Worm (Caenorhabditis elegans) whole organism, L3 larva: ENCODE measurements around the gene F54E7.6.
A peak's percentile ranks its signal among the peaks of the same experiment; 100 is the strongest.

Experiments used
- R02D3.7 ChIP-seq: fragments of 150-350 bp; optimal IDR thresholded peaks from 2 replicates; lab custom pipeline; 2014; ENCODE audit warnings: missing biosample characterization, missing genetic modification characterization
- ZK546.5 ChIP-seq: sonication (generic microtip); optimal IDR thresholded peaks from 2 replicates; lab custom pipeline; 2017; ENCODE audit warnings: missing biosample characterization, missing genetic modification characterization
- ama-1 ChIP-seq: fragments of 150-350 bp; optimal IDR thresholded peaks from 2 replicates; lab custom pipeline; 2018
- ceh-16 ChIP-seq: sonication (generic microtip); optimal IDR thresholded peaks from 2 replicates; lab custom pipeline; 2017; ENCODE audit warnings: missing biosample characterization, missing genetic modification characterization
- ceh-28 ChIP-seq: fragments of 150-350 bp; optimal IDR thresholded peaks from 2 replicates; lab custom pipeline; 2014; ENCODE audit warnings: missing biosample characterization, missing genetic modification reagents, missing genetic modification characterization
- ceh-82 ChIP-seq: fragments of 150-350 bp; optimal IDR thresholded peaks from 2 replicates; lab custom pipeline; 2014; ENCODE audit warnings: missing biosample characterization, missing genetic modification characterization
- ceh-9 ChIP-seq: sonication (generic microtip); optimal IDR thresholded peaks from 2 replicates; lab custom pipeline; 2018; ENCODE audit warnings: missing biosample characterization, missing genetic modification characterization
- daf-12 ChIP-seq: fragments of 150-350 bp; optimal IDR thresholded peaks from 2 replicates; lab custom pipeline; 2014; ENCODE audit warnings: missing biosample characterization, missing genetic modification reagents, missing genetic modification characterization
- egl-5 ChIP-seq: fragments of 150-350 bp; optimal IDR thresholded peaks from 2 replicates; lab custom pipeline; 2017; ENCODE audit warnings: missing biosample characterization, missing genetic modification reagents, missing genetic modification characterization, inconsistent platforms
- elt-1 ChIP-seq: fragments of 150-350 bp; optimal IDR thresholded peaks from 2 replicates; lab custom pipeline; 2014; ENCODE audit warnings: missing biosample characterization, missing genetic modification characterization
- elt-2 ChIP-seq: sonication (generic microtip); optimal IDR thresholded peaks from 2 replicates; lab custom pipeline; 2016; ENCODE audit warnings: missing genetic modification reagents, mild to moderate bottlenecking, missing genetic modification characterization, missing compliant biosample characterization
- elt-3 ChIP-seq, 3 experiments: fragments of 150-350 bp in 1 of 3; sonication (generic microtip) in 2 of 3; optimal IDR thresholded peaks; 2 replicates in 2 of 3; 4 replicates in 1 of 3; lab custom pipeline; 2014 to 2017; ENCODE audit warnings: missing biosample characterization in 3 of 3, missing genetic modification characterization in 3 of 3
- fkh-10 ChIP-seq: sonication (generic microtip); optimal IDR thresholded peaks from 2 replicates; lab custom pipeline; 2017; ENCODE audit warnings: missing biosample characterization, missing genetic modification reagents, missing genetic modification characterization
- fkh-2 ChIP-seq: fragments of 150-350 bp; optimal IDR thresholded peaks from 2 replicates; lab custom pipeline; 2014; ENCODE audit warnings: missing biosample characterization, missing genetic modification reagents, missing genetic modification characterization
- lin-15B ChIP-seq: fragments of 150-350 bp; optimal IDR thresholded peaks from 2 replicates; lab custom pipeline; 2014; ENCODE audit warnings: missing biosample characterization, missing genetic modification characterization
- lin-39 ChIP-seq: fragments of 150-350 bp; optimal IDR thresholded peaks from 2 replicates; lab custom pipeline; 2018; ENCODE audit warnings: missing biosample characterization, missing genetic modification reagents, missing genetic modification characterization
- mml-1 ChIP-seq: fragments of 150-350 bp; sonication (generic microtip); optimal IDR thresholded peaks from 3 replicates; lab custom pipeline; 2014; ENCODE audit warnings: missing biosample characterization, missing genetic modification characterization
- nfya-1 ChIP-seq: sonication (generic microtip); optimal IDR thresholded peaks from 2 replicates; lab custom pipeline; 2017; ENCODE audit warnings: missing genetic modification characterization, mild to moderate bottlenecking, missing compliant biosample characterization, antibody characterized with exemption, moderate library complexity; ENCODE audit not compliant: insufficient read depth
- nhr-11 ChIP-seq: fragments of 150-350 bp; optimal IDR thresholded peaks from 2 replicates; lab custom pipeline; 2014; ENCODE audit warnings: missing biosample characterization, missing genetic modification characterization
- nhr-12 ChIP-seq: fragments of 150-350 bp; optimal IDR thresholded peaks from 2 replicates; lab custom pipeline; 2014; ENCODE audit warnings: missing biosample characterization, missing genetic modification characterization
- nhr-237 ChIP-seq: fragments of 150-350 bp; optimal IDR thresholded peaks from 2 replicates; lab custom pipeline; 2014; ENCODE audit warnings: missing biosample characterization, missing genetic modification characterization
- nhr-28 ChIP-seq: fragments of 150-350 bp; optimal IDR thresholded peaks from 2 replicates; lab custom pipeline; 2014; ENCODE audit warnings: missing biosample characterization, missing genetic modification characterization
- nhr-43 ChIP-seq: sonication (generic microtip); optimal IDR thresholded peaks from 2 replicates; lab custom pipeline; 2016; ENCODE audit warnings: mild to moderate bottlenecking, missing genetic modification characterization, missing compliant biosample characterization; ENCODE audit not compliant: poor library complexity, severe bottlenecking
- nhr-67 ChIP-seq: fragments of 150-350 bp; optimal IDR thresholded peaks from 2 replicates; lab custom pipeline; 2014; ENCODE audit warnings: missing biosample characterization, missing genetic modification characterization
- pha-4 ChIP-seq: fragments of 150-350 bp; optimal IDR thresholded peaks from 2 replicates; lab custom pipeline; 2014; ENCODE audit warnings: missing biosample characterization, missing genetic modification reagents, missing genetic modification characterization
- sea-2 ChIP-seq: fragments of 150-350 bp; sonication (generic microtip); optimal IDR thresholded peaks from 4 replicates; lab custom pipeline; 2014; ENCODE audit warnings: missing biosample characterization, missing genetic modification reagents, missing genetic modification characterization
- snpc-4 ChIP-seq: fragments of 150-350 bp; optimal IDR thresholded peaks from 2 replicates; lab custom pipeline; 2014; ENCODE audit warnings: missing biosample characterization, missing genetic modification characterization
- unc-62 ChIP-seq: fragments of 150-350 bp; sonication (generic microtip); optimal IDR thresholded peaks from 4 replicates; lab custom pipeline; 2014; ENCODE audit warnings: missing biosample characterization, missing genetic modification reagents, missing genetic modification characterization
- zag-1 ChIP-seq: fragments of 150-350 bp; optimal IDR thresholded peaks from 2 replicates; lab custom pipeline; 2014; ENCODE audit warnings: missing biosample characterization, missing genetic modification characterization
- ztf-11 ChIP-seq: fragments of 150-350 bp; optimal IDR thresholded peaks from 2 replicates; lab custom pipeline; 2014; ENCODE audit warnings: missing biosample characterization, missing genetic modification characterization

Gene F54E7.6

ce11 chrIII:5637297-5637876 lies 23.5 kb downstream of the F54E7.6 start:
- peak; percentile 12 for TF ChIP-seq elt-2 (tag; lab: Kevin White, UChicago)

- TF ChIP-seq lin-15B (no peak), pha-4 (no peak), unc-62 (GFP tag; lab: Kevin White, UChicago) (no peak)
- TF ChIP-seq, all 47 proteins: peak for 0
Measured at ce11 chrIII:5635179-5635578, 25.7 kb downstream of the F54E7.6 start, which contains the start of gene ckk-1. ckk-1 (plus strand) TSS chrIII:5635479.

DNA sequence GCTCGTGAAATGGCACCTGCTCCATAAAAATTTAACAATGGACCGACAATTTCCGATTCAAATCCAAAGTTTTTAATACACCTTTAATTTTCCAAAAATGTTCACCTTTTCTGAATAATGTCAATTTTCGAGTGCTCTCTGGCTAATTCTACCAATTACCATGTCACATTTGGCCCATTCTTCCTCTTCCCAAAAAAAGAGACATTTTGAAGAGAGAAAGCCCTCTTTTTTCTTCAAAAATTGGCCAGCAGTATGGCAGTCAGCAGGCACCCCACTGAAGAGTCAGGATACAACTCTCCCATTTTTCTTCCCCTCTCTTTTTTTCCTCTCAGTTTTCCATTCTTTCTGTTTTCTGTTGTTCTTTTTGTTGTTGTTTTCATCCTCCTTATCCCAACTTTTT lies 26.4 kb downstream of the F54E7.6 start:
- TF ChIP-seq lin-39 (tag; lab: Kevin White, UChicago) (peak; percentile 17), snpc-4 (tag; lab: Kevin White, UChicago) (no peak), nhr-237 (tag; lab: Kevin White, UChicago) (no peak)
- TF ChIP-seq, all 47 proteins: peak for 1

DNA sequence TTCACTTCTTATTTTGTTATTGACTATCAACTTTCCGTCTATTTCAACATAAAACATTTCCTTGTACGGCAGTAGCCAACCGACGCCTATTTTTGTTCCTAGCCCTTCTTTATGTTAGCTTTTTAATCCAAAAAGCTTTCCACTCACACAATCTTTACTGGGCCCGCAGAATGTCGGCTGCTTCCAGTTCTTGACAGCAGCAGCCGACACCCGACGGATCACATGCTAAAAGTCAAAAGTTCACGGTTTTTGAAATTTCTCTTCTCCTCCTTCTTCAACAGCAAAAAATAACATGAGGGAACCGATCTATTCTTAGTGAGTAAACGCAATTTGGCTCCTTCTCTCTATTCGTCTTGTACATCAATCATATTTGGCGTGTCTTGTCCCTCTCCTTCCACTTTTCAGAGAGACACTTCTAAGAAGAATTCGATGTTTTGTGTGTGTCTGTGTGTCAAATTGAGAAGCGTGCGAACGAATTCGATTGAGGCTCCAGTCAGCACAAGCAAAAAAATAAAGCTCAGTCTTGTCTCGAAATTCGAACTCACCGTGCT lies 28.4 kb downstream of the F54E7.6 start:
- TF ChIP-seq sea-2 (no peak), nfya-1 (tag; lab: Kevin White, UChicago) (peak; percentile 35), lin-39 (tag; lab: Kevin White, UChicago) (peak; percentile 41), fkh-10 (GFP tag; lab: Kevin White, UChicago) (peak; percentile 54), snpc-4 (tag; lab: Kevin White, UChicago) (peak; percentile 94)

DNA sequence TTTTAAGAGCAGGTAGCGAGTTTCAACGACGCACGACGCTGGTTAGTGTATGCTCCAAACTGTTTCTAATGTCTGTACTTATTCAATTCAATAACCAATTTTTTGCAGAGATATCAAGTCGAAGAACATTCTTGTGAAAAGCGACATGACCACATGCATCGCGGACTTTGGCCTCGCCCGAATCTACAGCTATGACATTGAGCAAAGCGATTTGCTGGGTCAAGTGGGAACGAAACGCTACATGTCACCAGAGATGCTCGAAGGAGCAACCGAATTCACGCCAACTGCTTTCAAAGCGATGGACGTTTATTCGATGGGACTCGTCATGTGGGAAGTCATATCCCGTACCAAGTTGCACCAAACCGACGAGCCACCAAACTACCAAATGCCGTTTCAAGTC lies 30.5 kb downstream of the F54E7.6 start:
- no peak for TF ChIP-seq elt-3 (tag; optimal IDR thresholded peaks at IDR 0.05; lab: Kevin White, UChicago)
- TF ChIP-seq lin-39 (tag; lab: Kevin White, UChicago), result peak; percentile 23
- TF ChIP-seq, all 47 proteins: peak for 1

DNA sequence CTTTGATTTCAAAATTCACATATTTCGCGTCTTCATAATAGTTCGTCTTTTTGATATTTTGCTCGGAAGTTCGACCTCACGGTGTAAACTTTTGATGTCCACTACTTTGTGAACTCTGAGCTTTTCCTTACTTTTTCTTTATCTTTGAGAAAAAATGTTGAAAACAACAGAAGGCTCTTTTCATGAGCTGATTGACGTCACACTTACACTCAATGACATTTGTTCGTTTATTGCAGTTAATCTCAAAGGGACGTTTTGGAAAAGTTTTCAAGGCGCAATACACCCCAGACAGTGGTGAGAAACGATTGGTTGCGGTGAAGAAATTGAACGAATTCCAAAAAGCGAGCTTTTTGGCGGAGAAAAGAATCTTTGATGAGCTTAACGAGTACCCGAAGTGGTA lies 31.7 kb downstream of the F54E7.6 start:
- TF ChIP-seq ceh-16 (tag; lab: Kevin White, UChicago), result no peak
- no peak for TF ChIP-seq mml-1 (tag; lab: Kevin White, UChicago)
- no peak for TF ChIP-seq nhr-237 (tag; lab: Kevin White, UChicago)
- no peak for TF ChIP-seq pha-4
- no peak for TF ChIP-seq nhr-67
- TF ChIP-seq ztf-11 (tag; lab: Kevin White, UChicago), result no peak
- TF ChIP-seq zag-1, result no peak
- no peak for TF ChIP-seq nhr-11 (tag; lab: Kevin White, UChicago)
- no peak for TF ChIP-seq elt-2 (tag; lab: Kevin White, UChicago)
- no peak for TF ChIP-seq R02D3.7 (tag; lab: Kevin White, UChicago)
- TF ChIP-seq fkh-10 (GFP tag; lab: Kevin White, UChicago), result no peak
- TF ChIP-seq egl-5 (tag; lab: Kevin White, UChicago), result no peak
- no peak for TF ChIP-seq daf-12 (tag; lab: Kevin White, UChicago)
- no peak for TF ChIP-seq ZK546.5 (tag; lab: Kevin White, UChicago)
- TF ChIP-seq, all 47 proteins: peak for 0

DNA sequence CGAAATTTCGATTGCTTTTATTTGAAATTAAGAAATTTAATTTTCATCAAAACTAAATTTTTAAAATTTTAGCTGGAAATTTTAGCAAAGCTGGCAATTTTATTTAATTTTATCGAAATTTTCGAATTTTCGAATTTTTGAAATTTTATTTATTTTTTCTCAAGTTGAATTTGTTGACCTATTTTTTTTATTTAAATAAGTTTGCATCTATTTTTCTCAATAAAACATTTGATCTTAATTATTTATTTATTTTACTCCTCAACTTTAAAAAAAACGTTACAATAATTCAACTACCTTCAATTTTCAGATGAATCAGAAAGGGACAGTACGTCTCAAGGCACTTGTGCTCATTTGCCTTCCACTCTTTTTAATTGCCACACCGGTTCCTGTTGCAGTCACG lies 36.0 kb downstream of the F54E7.6 start, which contains the start of gene daf-4:
TSS of gene daf-4 (plus strand) at position 301 of the 400 bp plus-strand sequence.
- no peak for TF ChIP-seq ZK546.5 (tag; lab: Kevin White, UChicago)
- no peak for TF ChIP-seq nhr-67
- TF ChIP-seq ceh-9 (tag; lab: Kevin White, UChicago), result no peak
- no peak for TF ChIP-seq ceh-82 (tag; lab: Kevin White, UChicago)

DNA sequence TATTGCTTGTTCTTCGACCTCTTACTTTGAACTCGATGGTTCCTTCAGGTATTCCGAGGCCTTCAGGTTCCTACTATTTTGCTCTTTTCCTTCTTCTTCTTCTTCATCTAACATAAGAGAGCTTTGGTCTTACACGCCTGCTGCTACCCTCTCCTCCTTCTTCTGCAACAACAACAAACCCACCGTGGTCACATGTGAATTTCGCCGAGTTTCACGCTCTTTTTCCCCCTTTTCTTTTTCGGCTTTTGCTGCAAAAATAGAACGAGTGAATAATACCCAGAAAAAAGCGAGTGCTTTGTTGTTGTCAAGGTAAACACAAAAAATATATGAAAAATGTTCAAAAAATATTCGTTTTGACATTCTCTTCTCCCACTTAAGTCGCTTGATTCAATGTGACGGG lies 37.5 kb downstream of the F54E7.6 start:
- TF ChIP-seq nfya-1 (tag; lab: Kevin White, UChicago) (peak; percentile 21), nhr-11 (tag; lab: Kevin White, UChicago) (no peak), fkh-2 (tag; lab: Kevin White, UChicago) (no peak), egl-5 (tag; lab: Kevin White, UChicago) (no peak), nhr-237 (tag; lab: Kevin White, UChicago) (no peak), ama-1 (no peak), elt-1 (tag; lab: Kevin White, UChicago) (no peak), nhr-28 (no peak), fkh-10 (GFP tag; lab: Kevin White, UChicago) (peak; percentile 26), sea-2 (no peak), daf-12 (tag; lab: Kevin White, UChicago) (no peak), nhr-12 (tag; lab: Kevin White, UChicago) (no peak), ceh-16 (tag; lab: Kevin White, UChicago) (no peak), ZK546.5 (tag; lab: Kevin White, UChicago) (no peak), ceh-28 (tag; lab: Kevin White, UChicago) (no peak), elt-3 (tag; optimal IDR thresholded peaks at IDR 0.05; lab: Kevin White, UChicago) (no peak), nhr-43 (no peak)
